Worm (Caenorhabditis elegans) whole organism, young adult: ENCODE measurements around the gene hlh-14.

Experiments
- B0019.2 ChIP-seq: fragments of 200-800 bp; sonication (Bioruptor generic); conservative IDR thresholded peaks from 2 replicates; pipeline ENCODE4 v1.3.6; 2022; ENCODE audit warnings: missing genetic modification reagents, missing genetic modification characterization, missing compliant biosample characterization
- C06A6.2 ChIP-seq: fragments of 200-800 bp; sonication (Bioruptor generic); conservative IDR thresholded peaks from 2 replicates; pipeline ENCODE4 v1.3.6; 2022; ENCODE audit warnings: missing genetic modification characterization, missing compliant biosample characterization
- F23B12.7 ChIP-seq: sonication (generic microtip); optimal IDR thresholded peaks from 2 replicates; lab custom pipeline; 2017; ENCODE audit warnings: missing genetic modification characterization, mild to moderate bottlenecking, missing compliant biosample characterization, antibody characterized with exemption, moderate library complexity; ENCODE audit not compliant: insufficient read depth
- F33H1.4 ChIP-seq: fragments of 200-800 bp; sonication (Bioruptor generic); IDR thresholded peaks from 2 replicates; pipeline ENCODE4 v1.3.6; 2022; ENCODE audit warnings: missing genetic modification reagents, missing genetic modification characterization, missing compliant biosample characterization
- F37B4.10 ChIP-seq: fragments of 200-800 bp; sonication (Bioruptor generic); IDR thresholded peaks from 2 replicates; pipeline ENCODE4 v1.3.6; 2022; ENCODE audit warnings: missing genetic modification characterization, missing compliant biosample characterization
- F39B2.1 ChIP-seq: fragments of 200-800 bp; sonication (Bioruptor generic); IDR thresholded peaks from 2 replicates; pipeline ENCODE4 v1.3.6; 2022; ENCODE audit warnings: missing genetic modification reagents, missing genetic modification characterization, missing compliant biosample characterization
- F49E8.2 ChIP-seq: sonication (generic microtip); optimal IDR thresholded peaks from 3 replicates; lab custom pipeline; 2017; ENCODE audit warnings: missing genetic modification characterization, mild to moderate bottlenecking, missing compliant biosample characterization, antibody characterized with exemption, moderate library complexity; ENCODE audit not compliant: insufficient read depth
- F57A8.1 ChIP-seq: fragments of 200-800 bp; sonication (Bioruptor generic); optimal IDR thresholded peaks from 2 replicates; lab custom pipeline; 2018; ENCODE audit warnings: mild to moderate bottlenecking, missing genetic modification characterization, moderate library complexity, missing compliant biosample characterization
- T26A5.8 ChIP-seq: sonication (generic microtip); optimal IDR thresholded peaks from 2 replicates; lab custom pipeline; 2016; ENCODE audit warnings: missing genetic modification characterization, missing compliant biosample characterization
- Y53F4B.3 ChIP-seq: fragments of 200-800 bp; sonication (Bioruptor generic); IDR thresholded peaks from 2 replicates; pipeline ENCODE4 v1.3.6; 2022; ENCODE audit warnings: missing genetic modification reagents, missing genetic modification characterization, missing compliant biosample characterization
- Y53G8AR.9 ChIP-seq: fragments of 200-800 bp; sonication (Bioruptor generic); conservative IDR thresholded peaks from 2 replicates; pipeline ENCODE4 v1.3.6; 2022; ENCODE audit warnings: missing genetic modification reagents, missing genetic modification characterization, missing compliant biosample characterization
- Y67H2A.10 ChIP-seq: fragments of 200-800 bp; sonication (Bioruptor generic); conservative IDR thresholded peaks from 2 replicates; pipeline ENCODE4 v1.3.6; 2022; ENCODE audit warnings: missing genetic modification reagents, missing genetic modification characterization, missing compliant biosample characterization
- Y79H2A.3 ChIP-seq: fragments of 200-800 bp; sonication (Bioruptor generic); conservative IDR thresholded peaks from 2 replicates; pipeline ENCODE4 v1.3.6; 2022; ENCODE audit warnings: missing genetic modification reagents, missing genetic modification characterization, missing compliant biosample characterization
- Y95B8A.8 ChIP-seq: fragments of 200-800 bp; sonication (Bioruptor generic); IDR thresholded peaks from 2 replicates; pipeline ENCODE4 v1.3.6; 2022; ENCODE audit warnings: missing genetic modification reagents, missing genetic modification characterization, missing compliant biosample characterization
- akir-1 ChIP-seq: fragments of 200-800 bp; sonication (Bioruptor generic); optimal IDR thresholded peaks from 2 replicates; lab custom pipeline; 2018; ENCODE audit warnings: mild to moderate bottlenecking, missing genetic modification characterization, moderate library complexity, missing compliant biosample characterization
- aptf-2 ChIP-seq: fragments of 200-800 bp; sonication (Bioruptor generic); conservative IDR thresholded peaks from 2 replicates; pipeline ENCODE4 v1.3.6; 2022; ENCODE audit warnings: missing genetic modification reagents, missing genetic modification characterization, missing compliant biosample characterization
- aptf-3 ChIP-seq: fragments of 200-800 bp; sonication (Bioruptor generic); IDR thresholded peaks from 2 replicates; pipeline ENCODE4 v1.3.6; 2022; ENCODE audit warnings: missing genetic modification characterization, missing compliant biosample characterization
- atf-7 ChIP-seq: sonication (generic microtip); optimal IDR thresholded peaks from 2 replicates; lab custom pipeline; 2017; ENCODE audit warnings: mild to moderate bottlenecking, missing genetic modification characterization, missing compliant biosample characterization
- athp-1 ChIP-seq: sonication (generic microtip); optimal IDR thresholded peaks from 2 replicates; lab custom pipeline; 2017; ENCODE audit warnings: mild to moderate bottlenecking, missing genetic modification characterization, missing compliant biosample characterization
- attf-5 ChIP-seq: fragments of 200-800 bp; sonication (Bioruptor generic); optimal IDR thresholded peaks from 2 replicates; lab custom pipeline; 2018; ENCODE audit warnings: mild to moderate bottlenecking, missing genetic modification characterization, missing compliant biosample characterization
- bed-2 ChIP-seq: fragments of 200-800 bp; sonication (Bioruptor generic); IDR thresholded peaks from 2 replicates; pipeline ENCODE4 v1.3.6; 2022; ENCODE audit warnings: missing genetic modification reagents, missing genetic modification characterization, missing compliant biosample characterization
- ceh-100 ChIP-seq: fragments of 200-800 bp; sonication (Bioruptor generic); IDR thresholded peaks from 2 replicates; pipeline ENCODE4 v1.3.6; 2022; ENCODE audit warnings: missing genetic modification reagents, missing genetic modification characterization, missing compliant biosample characterization
- ceh-79 ChIP-seq: sonication (generic microtip); optimal IDR thresholded peaks from 2 replicates; lab custom pipeline; 2017; ENCODE audit warnings: mild to moderate bottlenecking, missing genetic modification characterization, missing compliant biosample characterization
- chd-7 ChIP-seq: sonication (generic microtip); optimal IDR thresholded peaks from 2 replicates; lab custom pipeline; 2016; ENCODE audit warnings: mild to moderate bottlenecking, missing genetic modification characterization, moderate library complexity, missing compliant biosample characterization
- dox-1 ChIP-seq: fragments of 200-800 bp; sonication (Bioruptor generic); IDR thresholded peaks from 2 replicates; pipeline ENCODE4 v1.3.6; 2022; ENCODE audit warnings: missing genetic modification reagents, missing genetic modification characterization, missing compliant biosample characterization
- efl-1 ChIP-seq: fragments of 150-350 bp; optimal IDR thresholded peaks from 2 replicates; lab custom pipeline; 2014; ENCODE audit warnings: missing biosample characterization, missing genetic modification reagents, missing genetic modification characterization
- egl-44 ChIP-seq: fragments of 200-800 bp; sonication (Bioruptor generic); IDR thresholded peaks from 2 replicates; pipeline ENCODE4 v1.3.6; 2022; ENCODE audit warnings: missing genetic modification reagents, missing genetic modification characterization, missing compliant biosample characterization
- ets-4 ChIP-seq: fragments of 200-800 bp; sonication (Bioruptor generic); optimal IDR thresholded peaks from 2 replicates; lab custom pipeline; 2018; ENCODE audit warnings: mild to moderate bottlenecking, missing genetic modification characterization, missing compliant biosample characterization
- gei-17 ChIP-seq: fragments of 200-800 bp; sonication (Bioruptor generic); optimal IDR thresholded peaks from 2 replicates; lab custom pipeline; 2018; ENCODE audit warnings: mild to moderate bottlenecking, missing genetic modification characterization, missing compliant biosample characterization
- hlh-12 ChIP-seq: sonication (generic microtip); optimal IDR thresholded peaks from 2 replicates; lab custom pipeline; 2016; ENCODE audit warnings: missing genetic modification characterization, missing compliant biosample characterization
- hlh-26 ChIP-seq: fragments of 200-800 bp; sonication (Bioruptor generic); conservative IDR thresholded peaks from 2 replicates; pipeline ENCODE4 v1.3.6; 2022; ENCODE audit warnings: missing genetic modification reagents, missing genetic modification characterization, missing compliant biosample characterization
- hmg-1.2 ChIP-seq: fragments of 200-800 bp; sonication (Bioruptor generic); IDR thresholded peaks from 2 replicates; pipeline ENCODE4 v1.3.6; 2022; ENCODE audit warnings: missing genetic modification reagents, missing genetic modification characterization, missing compliant biosample characterization
- hrde-1 ChIP-seq: sonication (generic microtip); optimal IDR thresholded peaks from 2 replicates; lab custom pipeline; 2016; ENCODE audit warnings: missing genetic modification characterization, mild to moderate bottlenecking, missing compliant biosample characterization, moderate library complexity, missing genotype, missing genetic modification reagents, borderline replicate concordance
- hsf-1 ChIP-seq: fragments of 200-800 bp; sonication (Bioruptor generic); IDR thresholded peaks from 2 replicates; pipeline ENCODE4 v1.3.6; 2022; ENCODE audit warnings: missing genetic modification reagents, missing genetic modification characterization, missing compliant biosample characterization
- let-607 ChIP-seq, 2 experiments: fragments of 200-800 bp in 1 of 2; sonication (Bioruptor generic) in 1 of 2; sonication (generic microtip) in 1 of 2; optimal IDR thresholded peaks; 2 replicates each; lab custom pipeline; 2016 to 2018; ENCODE audit warnings: mild to moderate bottlenecking in 2 of 2, missing compliant biosample characterization in 2 of 2, missing genetic modification characterization in 2 of 2, moderate library complexity in 2 of 2, missing genotype in 1 of 2
- madf-10 ChIP-seq: sonication (generic microtip); optimal IDR thresholded peaks from 2 replicates; lab custom pipeline; 2016; ENCODE audit warnings: mild to moderate bottlenecking, missing genetic modification characterization, missing compliant biosample characterization
- madf-3 ChIP-seq: fragments of 200-800 bp; sonication (Bioruptor generic); IDR thresholded peaks from 2 replicates; pipeline ENCODE4 v1.3.6; 2022; ENCODE audit warnings: missing genetic modification reagents, missing genetic modification characterization, missing compliant biosample characterization
- nfyb-1 ChIP-seq: fragments of 200-800 bp; sonication (Bioruptor generic); IDR thresholded peaks from 2 replicates; pipeline ENCODE4 v1.3.6; 2022; ENCODE audit warnings: missing genetic modification reagents, missing genetic modification characterization, missing compliant biosample characterization
- nhr-179 ChIP-seq: sonication (generic microtip); optimal IDR thresholded peaks from 2 replicates; lab custom pipeline; 2016; ENCODE audit warnings: mild to moderate bottlenecking, missing genetic modification characterization, missing compliant biosample characterization
- pha-4 ChIP-seq: fragments of 150-350 bp; sonication (generic microtip); optimal IDR thresholded peaks from 2 replicates; lab custom pipeline; 2014; ENCODE audit warnings: missing biosample characterization, missing genetic modification reagents, missing genetic modification characterization
- rec-8 ChIP-seq, 2 experiments: sonication (generic microtip); optimal IDR thresholded peaks; 2 replicates each; lab custom pipeline; 2016; ENCODE audit warnings: mild to moderate bottlenecking in 2 of 2, missing genetic modification characterization in 2 of 2, missing genetic modification reagents in 2 of 2, missing genotype in 2 of 2, missing biosample characterization in 1 of 2, missing compliant biosample characterization in 1 of 2, moderate library complexity in 1 of 2
- repo-1 ChIP-seq: sonication (generic microtip); optimal IDR thresholded peaks from 2 replicates; lab custom pipeline; 2017; ENCODE audit warnings: mild to moderate bottlenecking, missing genetic modification characterization, missing compliant biosample characterization
- tbx-9 ChIP-seq: sonication (generic microtip); optimal IDR thresholded peaks from 2 replicates; lab custom pipeline; 2016; ENCODE audit warnings: borderline replicate concordance, missing genetic modification characterization, inconsistent platforms, missing compliant biosample characterization
- tlf-1 ChIP-seq: fragments of 200-800 bp; sonication (Bioruptor generic); optimal IDR thresholded peaks from 2 replicates; lab custom pipeline; 2018; ENCODE audit warnings: mild to moderate bottlenecking, missing genetic modification characterization, missing compliant biosample characterization
- unc-130 ChIP-seq: sonication (generic microtip); optimal IDR thresholded peaks from 2 replicates; lab custom pipeline; 2016; ENCODE audit warnings: missing genetic modification reagents, missing genetic modification characterization, missing compliant biosample characterization
- zfh-2 ChIP-seq: fragments of 200-800 bp; sonication (Bioruptor generic); conservative IDR thresholded peaks from 2 replicates; pipeline ENCODE4 v1.3.6; 2022; ENCODE audit warnings: missing genetic modification reagents, missing genetic modification characterization, missing compliant biosample characterization
- ztf-18 ChIP-seq: sonication (generic microtip); optimal IDR thresholded peaks from 2 replicates; lab custom pipeline; 2016; ENCODE audit warnings: missing genotype, mild to moderate bottlenecking, missing genetic modification characterization, missing compliant biosample characterization
- ztf-28 ChIP-seq: fragments of 200-800 bp; sonication (Bioruptor generic); IDR thresholded peaks from 2 replicates; pipeline ENCODE4 v1.3.6; 2022; ENCODE audit warnings: missing genetic modification reagents, missing genetic modification characterization, missing compliant biosample characterization
- ztf-3 ChIP-seq: fragments of 200-800 bp; sonication (Bioruptor generic); optimal IDR thresholded peaks from 2 replicates; lab custom pipeline; 2018; ENCODE audit warnings: mild to moderate bottlenecking, missing genetic modification characterization, missing compliant biosample characterization

Gene hlh-14

ce11 chrII:5714807-5715206, 23.9 kb downstream of the hlh-14 start, which contains the start of the genes tiar-1 and lelo-4:
Gene tiar-1 (minus strand): TSS chrII:5714823.
Gene lelo-4 (plus strand): TSS chrII:5714924.
- TF ChIP-seq gei-17 (GFP tag; lab: Kevin White, UChicago) (no peak), let-607 (tag; optimal IDR thresholded peaks at IDR 0.05; lab: Kevin White, UChicago) (peak in 1 of 2 experiments; percentile 10), dox-1 (GFP tag; lab: Robert Waterston, UW) (peak; percentile 47; the same call in 1 of the 2 replicates), T26A5.8 (no peak), C06A6.2 (GFP tag; lab: Robert Waterston, UW) (no peak), hlh-26 (GFP tag; lab: Robert Waterston, UW) (no peak), attf-5 (GFP tag; lab: Kevin White, UChicago) (peak; percentile 64), ceh-79 (no peak), hrde-1 (tag; lab: Kevin White, UChicago) (no peak), zfh-2 (GFP tag; lab: Robert Waterston, UW) (no peak), hmg-1.2 (GFP tag; lab: Robert Waterston, UW) (peak; percentile 43; the same call in 1 of the 2 replicates), efl-1 (GFP tag; lab: Kevin White, UChicago) (peak; percentile 72), Y53F4B.3 (GFP tag; lab: Robert Waterston, UW) (no peak), F23B12.7 (peak; percentile 86), ceh-100 (GFP tag; lab: Robert Waterston, UW) (peak; percentile 44; the same call in 1 of the 2 replicates), B0019.2 (no peak), madf-10 (no peak), hsf-1 (GFP tag; lab: Robert Waterston, UW) (no peak), Y95B8A.8 (GFP tag; lab: Robert Waterston, UW) (no peak), egl-44 (GFP tag; lab: Robert Waterston, UW) (no peak), atf-7 (tag; lab: Kevin White, UChicago) (no peak), nfyb-1 (GFP tag; lab: Robert Waterston, UW) (peak; percentile 61; the same call in 1 of the 2 replicates), ztf-3 (GFP tag; lab: Kevin White, UChicago) (no peak), athp-1 (no peak), aptf-3 (GFP tag; lab: Robert Waterston, UW) (no peak), akir-1 (GFP tag; lab: Kevin White, UChicago) (no peak), F57A8.1 (GFP tag; lab: Kevin White, UChicago) (no peak), Y67H2A.10 (no peak), hlh-12 (tag; lab: Kevin White, UChicago) (no peak), F39B2.1 (GFP tag; lab: Robert Waterston, UW) (no peak), pha-4 (tag; lab: Kevin White, UChicago) (no peak), tlf-1 (no peak), Y79H2A.3 (GFP tag; lab: Robert Waterston, UW) (no peak), ztf-28 (GFP tag; lab: Robert Waterston, UW) (no peak), aptf-2 (no peak), nhr-179 (tag; lab: Kevin White, UChicago) (no peak), bed-2 (GFP tag; lab: Robert Waterston, UW) (no peak), Y53G8AR.9 (GFP tag; lab: Robert Waterston, UW) (no peak), ets-4 (no peak), F37B4.10 (GFP tag; lab: Robert Waterston, UW) (no peak), madf-3 (peak; percentile 99), ztf-18 (tag; lab: Kevin White, UChicago) (no peak), repo-1 (tag; lab: Kevin White, UChicago) (no peak), F33H1.4 (no peak; the same call in 1 of the 2 replicates), unc-130 (no peak), chd-7 (tag; lab: Kevin White, UChicago) (no peak), F49E8.2 (no peak), rec-8 (tag; optimal IDR thresholded peaks at IDR 0.05; lab: Kevin White, UChicago) (no peak), tbx-9 (tag; lab: Kevin White, UChicago) (no peak)
